Fruit fly (Drosophila melanogaster): ENCODE data around the gene CG4572.

Gene CG4572

DNA sequence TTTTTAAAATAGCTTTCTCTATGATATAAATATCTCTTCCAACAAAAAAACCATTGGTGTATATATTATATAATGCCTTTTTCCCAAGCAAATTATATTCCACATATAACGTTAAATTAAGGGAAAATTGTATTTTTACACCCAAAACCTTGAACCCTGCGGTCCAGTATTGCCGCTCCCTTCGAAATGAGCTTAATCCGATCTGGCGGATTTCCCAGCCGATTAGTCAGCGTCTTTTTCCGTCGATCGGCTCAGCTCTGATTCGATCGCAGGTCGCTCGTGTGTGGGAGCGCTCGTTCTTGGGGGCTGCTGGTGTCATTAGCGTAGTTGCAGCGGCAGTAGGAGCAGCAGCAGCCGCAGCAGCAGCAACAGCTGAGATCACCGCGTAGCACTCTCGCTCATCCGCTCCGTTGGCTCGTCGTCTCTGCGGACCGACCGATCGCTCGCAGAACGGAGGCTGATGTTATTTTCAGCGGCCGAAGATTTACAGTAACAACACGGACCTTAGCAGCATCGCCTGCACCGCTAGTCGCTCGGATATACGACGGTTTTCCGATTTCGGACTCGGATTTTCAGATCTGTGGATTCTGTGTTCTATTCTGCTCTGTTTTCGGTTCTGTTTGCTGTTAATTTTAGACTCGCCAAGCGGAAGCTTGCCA, 26.3 kb upstream of the CG4572 start, which contains the start of gene CG4733 (continued):
- TF ChIP-seq ttk (GFP tag; IDR thresholded peaks at IDR 0.05) (no peak), sug (tag; optimal IDR thresholded peaks at IDR 0.05) (peak; percentile 58), stc (GFP tag; IDR thresholded peaks at IDR 0.05) (no peak), nmo (GFP tag; optimal IDR thresholded peaks at IDR 0.05) (peak; percentile 1)

DNA sequence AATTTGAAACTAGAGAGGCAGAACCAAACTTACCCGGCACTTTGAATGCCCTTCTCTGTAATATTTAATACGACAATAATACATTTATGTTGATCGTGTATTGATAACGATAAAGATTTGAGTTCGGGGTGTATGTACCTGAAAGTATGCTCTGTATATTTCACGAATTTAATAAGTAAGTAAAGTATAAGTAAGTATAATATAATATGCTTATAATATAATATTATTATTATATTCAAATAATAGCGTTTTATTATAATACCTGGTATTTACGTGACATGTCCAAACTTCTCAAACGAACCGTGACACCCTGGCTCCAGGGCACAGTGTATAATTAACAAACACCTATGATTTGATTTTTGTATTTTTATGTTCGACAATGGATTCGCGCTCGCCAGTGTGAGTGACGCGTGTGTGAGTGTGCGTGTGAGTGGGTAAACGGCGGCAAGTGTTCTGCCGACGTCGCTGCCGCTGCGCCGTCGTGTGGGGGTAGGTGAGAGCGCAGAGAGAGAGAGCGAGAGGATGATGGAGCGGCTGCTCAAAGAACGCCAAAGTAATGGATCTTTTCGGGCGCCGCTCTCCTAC, 25.5 kb upstream of the CG4572 start:
- TF ChIP-seq ems (GFP tag; optimal IDR thresholded peaks at IDR 0.05) (no peak), Doc3 (GFP tag; IDR thresholded peaks at IDR 0.05; ENCODE audit: partially characterized antibody) (no peak), amos (GFP tag; IDR thresholded peaks at IDR 0.05; ENCODE audit: partially characterized antibody) (no peak), unc-4 (GFP tag; IDR thresholded peaks at IDR 0.05; ENCODE audit: partially characterized antibody) (no peak), CG7556 (GFP tag; optimal IDR thresholded peaks at IDR 0.05) (peak; percentile 81), E2f2 (GFP tag; IDR thresholded peaks at IDR 0.05) (peak; percentile 46; the same call in 1 of the 2 replicates), CG12659 (GFP tag; optimal IDR thresholded peaks at IDR 0.05) (peak; percentile 78), CG7928 (GFP tag; optimal IDR thresholded peaks at IDR 0.05) (peak; percentile 50), CG4404 (GFP tag; IDR thresholded peaks at IDR 0.05) (no peak), Awh (GFP tag; IDR thresholded peaks at IDR 0.05) (no peak), CG11085 (GFP tag; IDR thresholded peaks at IDR 0.05) (no peak; the same call in 1 of the 2 replicates), CG5953 (GFP tag; IDR thresholded peaks at IDR 0.05) (no peak), disco-r (GFP tag; optimal IDR thresholded peaks at IDR 0.05) (no peak), CG11093 (GFP tag; IDR thresholded peaks at IDR 0.05) (0 out of 3 replicates have a peak, but pooled peaks have one; percentile 35), CG12942 (GFP tag; optimal IDR thresholded peaks at IDR 0.05) (peak; percentile 39), crol (GFP tag; IDR thresholded peaks at IDR 0.05) (no peak), Sox102F (GFP tag; optimal IDR thresholded peaks at IDR 0.05) (peak; percentile 67), Atf6 (GFP tag; IDR thresholded peaks at IDR 0.05) (peak; percentile 64; the same call in 1 of the 2 replicates), CG4282 (GFP tag; optimal IDR thresholded peaks at IDR 0.05) (no peak), CG10274 (GFP tag; optimal IDR thresholded peaks at IDR 0.05) (peak; percentile 80), CG10462 (GFP tag; optimal IDR thresholded peaks at IDR 0.05) (no peak), CkIIα-i1 (GFP tag; IDR thresholded peaks at IDR 0.05) (no peak), CG32772 (GFP tag; IDR thresholded peaks at IDR 0.05) (no peak), CG30403 (GFP tag; optimal IDR thresholded peaks at IDR 0.05) (peak; percentile 55), Hand (GFP tag; optimal IDR thresholded peaks at IDR 0.05) (no peak), p53 (GFP tag; optimal IDR thresholded peaks at IDR 0.05) (no peak), Myb (GFP tag; optimal IDR thresholded peaks at IDR 0.05) (no peak), ro (GFP tag; IDR thresholded peaks at IDR 0.05) (no peak), nerfin-1 (tag; optimal IDR thresholded peaks at IDR 0.05) (peak; percentile 31), az2 (GFP tag; optimal IDR thresholded peaks at IDR 0.05) (peak; percentile 28), aop (GFP tag; IDR thresholded peaks at IDR 0.05) (no peak), bsh (GFP tag; optimal IDR thresholded peaks at IDR 0.05) (peak in 1 of 2 experiments; percentile 52), tx (GFP tag; optimal IDR thresholded peaks at IDR 0.05) (no peak), Taf1 (GFP tag; IDR thresholded peaks at IDR 0.05) (peak; percentile 66), Nf-YB (GFP tag; optimal IDR thresholded peaks at IDR 0.05) (peak; percentile 41), gcm2 (GFP tag; optimal IDR thresholded peaks at IDR 0.05) (no peak), Hsf (GFP tag; optimal IDR thresholded peaks at IDR 0.05) (no peak), maf-S (GFP tag; optimal IDR thresholded peaks at IDR 0.05) (no peak), B-H1 (GFP tag; IDR thresholded peaks at IDR 0.05) (no peak), CG10654 (GFP tag; optimal IDR thresholded peaks at IDR 0.05) (peak; percentile 70), wek (GFP tag; optimal IDR thresholded peaks at IDR 0.05) (no peak), CG4360 (GFP tag; IDR thresholded peaks at IDR 0.05) (no peak), chinmo (GFP tag; IDR thresholded peaks at IDR 0.05; ENCODE audit: partially characterized antibody) (peak; percentile 69; the same call in 3 of the 4 replicates), ssp (GFP tag; IDR thresholded peaks at IDR 0.05) (no peak), fru (optimal IDR thresholded peaks at IDR 0.05) (no peak)
